Worm (Caenorhabditis elegans) whole organism, late embryonic: ENCODE measurements around the gene T13A10.64.

ENCODE experiments used
- C38D4.7 ChIP-seq: fragments of 200-800 bp; sonication (Bioruptor generic); optimal IDR thresholded peaks from 2 replicates; lab custom pipeline; 2018; ENCODE audit warnings: mild to moderate bottlenecking, missing genetic modification characterization, moderate library complexity, missing compliant biosample characterization
- K02D7.2 ChIP-seq: sonication (generic microtip); optimal IDR thresholded peaks from 2 replicates; lab custom pipeline; 2017; ENCODE audit warnings: mild to moderate bottlenecking, missing genetic modification characterization, missing compliant biosample characterization
- ahr-1 ChIP-seq: sonication (generic microtip); optimal IDR thresholded peaks from 2 replicates; lab custom pipeline; 2016; ENCODE audit warnings: missing genetic modification characterization, missing compliant biosample characterization
- ama-1 ChIP-seq: fragments of 150-350 bp; optimal IDR thresholded peaks from 2 replicates; lab custom pipeline; 2014
- ceh-14 ChIP-seq: sonication (generic microtip); optimal IDR thresholded peaks from 2 replicates; lab custom pipeline; 2016; ENCODE audit warnings: missing genotype, missing genetic modification characterization, missing compliant biosample characterization
- ceh-18 ChIP-seq: sonication (generic microtip); optimal IDR thresholded peaks from 2 replicates; lab custom pipeline; 2016; ENCODE audit warnings: missing genetic modification characterization, missing compliant biosample characterization
- ceh-19 ChIP-seq: fragments of 200-800 bp; sonication (Bioruptor generic); optimal IDR thresholded peaks from 2 replicates; lab custom pipeline; 2018; ENCODE audit warnings: mild to moderate bottlenecking, missing genetic modification characterization, missing compliant biosample characterization
- ceh-24 ChIP-seq: sonication (generic microtip); optimal IDR thresholded peaks from 2 replicates; lab custom pipeline; 2016; ENCODE audit warnings: mild to moderate bottlenecking, missing genetic modification characterization, missing compliant biosample characterization
- ceh-34 ChIP-seq: sonication (generic microtip); optimal IDR thresholded peaks from 2 replicates; lab custom pipeline; 2016; ENCODE audit warnings: mild to moderate bottlenecking, missing genetic modification characterization, missing compliant biosample characterization
- ceh-45 ChIP-seq: fragments of 200-800 bp; sonication (Bioruptor generic); IDR thresholded peaks from 2 replicates; pipeline ENCODE4 v1.3.6; 2022; ENCODE audit warnings: missing genetic modification reagents, missing genetic modification characterization, missing compliant biosample characterization
- ceh-48 ChIP-seq: sonication (generic microtip); optimal IDR thresholded peaks from 2 replicates; lab custom pipeline; 2016; ENCODE audit warnings: missing genetic modification characterization, inconsistent platforms, missing compliant biosample characterization
- che-1 ChIP-seq: sonication (generic microtip); optimal IDR thresholded peaks from 2 replicates; lab custom pipeline; 2016; ENCODE audit warnings: mild to moderate bottlenecking, missing genetic modification characterization, missing compliant biosample characterization
- dmd-4 ChIP-seq: sonication (generic microtip); optimal IDR thresholded peaks from 2 replicates; lab custom pipeline; 2016; ENCODE audit warnings: borderline replicate concordance, missing genetic modification characterization, missing compliant biosample characterization
- elt-2 ChIP-seq: sonication (generic microtip); optimal IDR thresholded peaks from 2 replicates; lab custom pipeline; 2016; ENCODE audit warnings: missing genetic modification reagents, missing genetic modification characterization, missing compliant biosample characterization
- elt-4 ChIP-seq: sonication (generic microtip); optimal IDR thresholded peaks from 2 replicates; lab custom pipeline; 2016; ENCODE audit warnings: missing genetic modification characterization, missing compliant biosample characterization
- eyg-1 ChIP-seq: sonication (generic microtip); optimal IDR thresholded peaks from 2 replicates; lab custom pipeline; 2016; ENCODE audit warnings: missing genotype, missing genetic modification characterization, missing compliant biosample characterization
- fax-1 ChIP-seq: sonication (generic microtip); optimal IDR thresholded peaks from 2 replicates; lab custom pipeline; 2016; ENCODE audit warnings: missing genotype, missing genetic modification characterization, missing compliant biosample characterization
- fkh-10 ChIP-seq: fragments of 150-350 bp; optimal IDR thresholded peaks from 2 replicates; lab custom pipeline; 2014; ENCODE audit warnings: missing biosample characterization, missing genetic modification reagents, missing genetic modification characterization
- gmeb-2 ChIP-seq: sonication (generic microtip); optimal IDR thresholded peaks from 2 replicates; lab custom pipeline; 2016; ENCODE audit warnings: missing genetic modification characterization, inconsistent platforms, missing compliant biosample characterization
- hlh-13 ChIP-seq: fragments of 200-800 bp; sonication (Bioruptor generic); optimal IDR thresholded peaks from 2 replicates; lab custom pipeline; 2018; ENCODE audit warnings: mild to moderate bottlenecking, missing genetic modification characterization, missing compliant biosample characterization
- lin-11 ChIP-seq: fragments of 200-800 bp; sonication (Bioruptor generic); optimal IDR thresholded peaks from 2 replicates; lab custom pipeline; 2018; ENCODE audit warnings: mild to moderate bottlenecking, missing genetic modification characterization, missing compliant biosample characterization
- madf-2 ChIP-seq: sonication (generic microtip); optimal IDR thresholded peaks from 2 replicates; lab custom pipeline; 2017; ENCODE audit warnings: missing genetic modification characterization, missing compliant biosample characterization
- mec-3 ChIP-seq: sonication (generic microtip); optimal IDR thresholded peaks from 2 replicates; lab custom pipeline; 2016; ENCODE audit warnings: borderline replicate concordance, missing genetic modification characterization, missing compliant biosample characterization
- nhr-11 ChIP-seq: fragments of 150-350 bp; optimal IDR thresholded peaks from 2 replicates; lab custom pipeline; 2014; ENCODE audit warnings: missing biosample characterization, missing genetic modification characterization
- nhr-232 ChIP-seq: sonication (generic microtip); optimal IDR thresholded peaks from 2 replicates; lab custom pipeline; 2016; ENCODE audit warnings: missing genetic modification characterization, missing compliant biosample characterization
- pha-2 ChIP-seq: sonication (generic microtip); optimal IDR thresholded peaks from 2 replicates; lab custom pipeline; 2017; ENCODE audit warnings: mild to moderate bottlenecking, missing genetic modification characterization, missing compliant biosample characterization
- pha-4 ChIP-seq: fragments of 150-350 bp; optimal IDR thresholded peaks from 2 replicates; lab custom pipeline; 2018; ENCODE audit warnings: missing biosample characterization, missing genetic modification reagents, missing genetic modification characterization
- pqm-1 ChIP-seq: sonication (generic microtip); optimal IDR thresholded peaks from 2 replicates; lab custom pipeline; 2016; ENCODE audit warnings: missing genetic modification characterization, missing compliant biosample characterization
- pros-1 ChIP-seq: fragments of 150-350 bp; optimal IDR thresholded peaks from 2 replicates; lab custom pipeline; 2014; ENCODE audit warnings: missing biosample characterization, missing genetic modification reagents, missing genetic modification characterization
- ref-2 ChIP-seq: sonication (generic microtip); optimal IDR thresholded peaks from 2 replicates; lab custom pipeline; 2016; ENCODE audit warnings: missing genetic modification characterization, missing compliant biosample characterization
- rnt-1 ChIP-seq: sonication (generic microtip); optimal IDR thresholded peaks from 2 replicates; lab custom pipeline; 2016; ENCODE audit warnings: missing genetic modification characterization, missing compliant biosample characterization
- unc-42 ChIP-seq: sonication (generic microtip); optimal IDR thresholded peaks from 2 replicates; lab custom pipeline; 2016; ENCODE audit warnings: missing genotype, missing genetic modification characterization, missing compliant biosample characterization
- unc-86 ChIP-seq: sonication (generic microtip); optimal IDR thresholded peaks from 2 replicates; lab custom pipeline; 2016; ENCODE audit warnings: missing genetic modification characterization, missing compliant biosample characterization
- zip-5 ChIP-seq: sonication (generic microtip); optimal IDR thresholded peaks from 2 replicates; lab custom pipeline; 2016; ENCODE audit warnings: missing genetic modification characterization, missing compliant biosample characterization

T13A10.64 gene

DNA sequence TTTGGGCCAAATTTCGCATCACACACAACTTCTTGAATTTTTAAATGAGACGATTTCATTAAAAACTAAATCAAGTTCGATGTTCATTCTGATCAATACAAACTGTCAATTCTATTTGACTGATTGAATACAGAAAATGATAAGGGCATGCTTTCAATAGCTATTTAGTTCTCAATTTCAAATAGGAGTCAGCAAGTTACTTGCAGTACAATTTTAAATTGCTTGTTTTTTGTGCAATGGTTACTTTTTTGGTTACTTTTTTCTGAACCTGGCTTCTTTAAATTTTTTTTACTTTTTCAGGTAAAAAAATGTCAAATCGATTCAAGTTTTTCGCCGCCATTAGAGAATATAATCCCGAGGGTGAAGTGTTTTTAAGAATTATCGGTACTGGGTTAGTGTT is 29.6 kb upstream of the T13A10.64 start, which contains the start of gene C49A9.2:
C49A9.2 (plus strand) TSS at position 301 of the 400 bp plus-strand sequence.
- TF ChIP-seq ref-2 (no peak), pha-4 (no peak), ceh-34 (tag; lab: Kevin White, UChicago) (no peak), ahr-1 (no peak), rnt-1 (tag; lab: Kevin White, UChicago) (no peak), K02D7.2 (tag; lab: Kevin White, UChicago) (no peak), madf-2 (tag; lab: Kevin White, UChicago) (no peak), unc-42 (tag; lab: Kevin White, UChicago) (no peak), fax-1 (no peak), ceh-24 (tag; lab: Kevin White, UChicago) (no peak), C38D4.7 (GFP tag; lab: Kevin White, UChicago) (no peak), ceh-19 (GFP tag; lab: Kevin White, UChicago) (no peak), elt-2 (tag; lab: Kevin White, UChicago) (no peak), dmd-4 (tag; lab: Kevin White, UChicago) (no peak)

DNA sequence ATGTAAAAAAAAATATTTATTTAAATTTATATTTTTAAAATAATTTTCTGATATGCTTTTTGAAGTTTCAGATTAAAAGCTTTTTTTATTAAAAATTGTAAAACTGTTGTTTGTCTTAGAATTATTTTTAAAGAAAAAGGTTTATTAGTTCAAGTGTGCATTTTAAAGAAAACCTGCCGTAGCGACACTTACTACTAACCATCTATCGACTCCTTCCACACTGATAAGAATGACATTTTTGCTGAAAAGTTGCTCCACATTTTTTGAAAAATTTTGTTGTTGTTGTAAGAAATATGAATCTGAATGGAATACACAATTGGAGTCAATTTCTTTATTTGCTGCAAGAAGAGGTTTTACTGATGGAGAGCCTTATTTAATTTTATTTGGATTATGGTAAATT is 26.8 kb upstream of the T13A10.64 start, which contains the start of gene C49A9.1:
C49A9.1 (plus strand) TSS at position 217 of the 400 bp plus-strand sequence.
- TF ChIP-seq nhr-11 (tag; lab: Kevin White, UChicago) (no peak), zip-5 (tag; lab: Kevin White, UChicago) (no peak), elt-4 (tag; lab: Kevin White, UChicago) (no peak), eyg-1 (tag; lab: Kevin White, UChicago) (no peak), nhr-232 (tag; lab: Kevin White, UChicago) (no peak), ceh-45 (no peak), gmeb-2 (no peak), lin-11 (no peak), C38D4.7 (GFP tag; lab: Kevin White, UChicago) (no peak), hlh-13 (GFP tag; lab: Kevin White, UChicago) (no peak), che-1 (no peak), mec-3 (no peak), pros-1 (tag; lab: Kevin White, UChicago) (no peak), pha-2 (tag; lab: Kevin White, UChicago) (no peak), unc-86 (no peak)

DNA sequence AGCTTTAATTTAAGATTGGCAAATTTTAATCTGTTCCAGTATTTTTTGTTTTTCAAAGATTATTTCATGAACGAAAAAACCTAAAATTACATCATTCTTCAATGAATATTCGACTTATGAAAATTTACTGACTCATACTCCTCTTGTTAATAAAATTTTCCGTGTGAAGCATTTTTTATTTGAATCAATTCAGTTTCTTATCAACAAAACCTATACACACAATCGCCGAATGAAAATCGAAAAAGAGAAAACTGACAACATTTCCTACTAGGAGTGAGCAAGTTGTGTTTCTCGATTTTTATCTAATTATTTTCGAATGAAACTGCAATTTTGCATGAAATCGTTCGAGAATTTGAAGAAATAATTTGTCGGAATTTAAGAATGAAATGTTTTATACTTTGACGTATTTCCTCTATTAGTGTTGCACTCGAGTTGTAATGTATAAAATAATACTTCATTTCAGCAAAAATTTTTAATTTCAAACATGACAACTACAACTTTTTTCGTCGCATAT is 24.1 kb upstream of the T13A10.64 start, which contains the start of gene F58F9.4:
F58F9.4 (plus strand) TSS at position 464 of the 514 bp plus-strand sequence.
- no peak for TF ChIP-seq ceh-14
- TF ChIP-seq eyg-1 (tag; lab: Kevin White, UChicago) = no peak
- no peak for TF ChIP-seq ceh-48 (tag; lab: Kevin White, UChicago)
- TF ChIP-seq ceh-18 (tag; lab: Kevin White, UChicago) = no peak
- TF ChIP-seq mec-3 = no peak
- TF ChIP-seq unc-42 (tag; lab: Kevin White, UChicago) = no peak
- TF ChIP-seq ceh-34 (tag; lab: Kevin White, UChicago) = no peak
- TF ChIP-seq, all 69 proteins: peak for 0

DNA sequence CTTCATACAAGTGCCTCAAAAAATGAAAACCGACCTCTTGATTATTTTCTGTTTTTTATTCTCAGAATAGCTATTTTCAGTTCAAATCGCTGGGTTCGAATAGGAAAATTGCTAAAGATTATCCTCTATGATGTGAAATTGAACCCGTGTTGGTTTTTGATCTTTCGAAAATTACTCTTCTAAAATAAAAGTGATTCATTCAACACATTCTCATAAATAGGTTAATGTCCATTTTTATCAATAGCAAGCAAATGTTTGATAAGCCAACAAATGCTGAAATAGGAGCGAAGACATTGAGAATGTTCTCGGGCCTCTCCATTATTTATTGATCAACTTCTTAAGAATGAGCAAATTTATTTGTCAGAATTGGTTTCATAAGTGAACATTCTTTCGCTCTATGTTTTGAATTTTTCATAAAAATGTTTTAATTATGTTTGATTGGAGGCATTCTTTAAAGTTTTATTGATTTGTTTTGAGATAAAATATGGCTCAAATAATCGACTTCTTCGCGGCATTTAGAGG is 21.9 kb upstream of the T13A10.64 start, which contains the start of gene F58F9.3:
F58F9.3 (plus strand) TSS at position 472 of the 522 bp plus-strand sequence.
- TF ChIP-seq ceh-34 (tag; lab: Kevin White, UChicago) (no peak), K02D7.2 (tag; lab: Kevin White, UChicago) (no peak), fkh-10 (no peak), nhr-11 (tag; lab: Kevin White, UChicago) (no peak), unc-42 (tag; lab: Kevin White, UChicago) (no peak), zip-5 (tag; lab: Kevin White, UChicago) (no peak), pha-2 (tag; lab: Kevin White, UChicago) (no peak), ama-1 (no peak), madf-2 (tag; lab: Kevin White, UChicago) (no peak), rnt-1 (tag; lab: Kevin White, UChicago) (no peak), elt-4 (tag; lab: Kevin White, UChicago) (no peak), ref-2 (no peak), ceh-48 (tag; lab: Kevin White, UChicago) (no peak), pqm-1 (no peak), gmeb-2 (no peak)
